Worm (Caenorhabditis elegans) whole organism, L3 larva: Measurements from ENCODE around the gene ufc-1.
A peak's percentile ranks its signal among the peaks of the same experiment; 100 is the strongest.

Source experiments
- ZK546.5 ChIP-seq: sonication (generic microtip); optimal IDR thresholded peaks from 2 replicates; lab custom pipeline; 2017; ENCODE audit warnings: missing biosample characterization, missing genetic modification characterization
- aly-2 ChIP-seq: fragments of 150-350 bp; optimal IDR thresholded peaks from 2 replicates; lab custom pipeline; 2014; ENCODE audit warnings: missing biosample characterization, missing genetic modification characterization
- ceh-16 ChIP-seq: sonication (generic microtip); optimal IDR thresholded peaks from 2 replicates; lab custom pipeline; 2017; ENCODE audit warnings: missing biosample characterization, missing genetic modification characterization
- ceh-9 ChIP-seq: sonication (generic microtip); optimal IDR thresholded peaks from 2 replicates; lab custom pipeline; 2018; ENCODE audit warnings: missing biosample characterization, missing genetic modification characterization
- daf-12 ChIP-seq: fragments of 150-350 bp; optimal IDR thresholded peaks from 2 replicates; lab custom pipeline; 2014; ENCODE audit warnings: missing biosample characterization, missing genetic modification reagents, missing genetic modification characterization
- egl-27 ChIP-seq: sonication (generic microtip); optimal IDR thresholded peaks from 4 replicates; lab custom pipeline; 2017; ENCODE audit warnings: missing biosample characterization, missing genetic modification reagents, missing genetic modification characterization
- egl-5 ChIP-seq: fragments of 150-350 bp; optimal IDR thresholded peaks from 2 replicates; lab custom pipeline; 2017; ENCODE audit warnings: missing biosample characterization, missing genetic modification reagents, missing genetic modification characterization, inconsistent platforms
- elt-2 ChIP-seq: sonication (generic microtip); optimal IDR thresholded peaks from 2 replicates; lab custom pipeline; 2016; ENCODE audit warnings: missing genetic modification reagents, mild to moderate bottlenecking, missing genetic modification characterization, missing compliant biosample characterization
- elt-3 ChIP-seq, 3 experiments: fragments of 150-350 bp in 1 of 3; sonication (generic microtip) in 2 of 3; optimal IDR thresholded peaks; 2 replicates in 2 of 3; 4 replicates in 1 of 3; lab custom pipeline; 2014 to 2017; ENCODE audit warnings: missing biosample characterization in 3 of 3, missing genetic modification characterization in 3 of 3
- eor-1 ChIP-seq, 2 experiments: fragments of 150-350 bp; optimal IDR thresholded peaks; 2 replicates each; lab custom pipeline; 2014 to 2018; ENCODE audit warnings: missing biosample characterization in 2 of 2, missing genetic modification characterization in 2 of 2
- fkh-10 ChIP-seq: sonication (generic microtip); optimal IDR thresholded peaks from 2 replicates; lab custom pipeline; 2017; ENCODE audit warnings: missing biosample characterization, missing genetic modification reagents, missing genetic modification characterization
- fkh-2 ChIP-seq: fragments of 150-350 bp; optimal IDR thresholded peaks from 2 replicates; lab custom pipeline; 2014; ENCODE audit warnings: missing biosample characterization, missing genetic modification reagents, missing genetic modification characterization
- hmg-11 ChIP-seq: sonication (generic microtip); optimal IDR thresholded peaks from 2 replicates; lab custom pipeline; 2016; ENCODE audit warnings: missing genetic modification characterization, missing compliant biosample characterization
- jun-1 ChIP-seq: fragments of 150-350 bp; optimal IDR thresholded peaks from 2 replicates; lab custom pipeline; 2014; ENCODE audit warnings: missing biosample characterization, missing genetic modification reagents, missing genetic modification characterization
- lin-15B ChIP-seq: fragments of 150-350 bp; optimal IDR thresholded peaks from 2 replicates; lab custom pipeline; 2014; ENCODE audit warnings: missing biosample characterization, missing genetic modification characterization
- lin-39 ChIP-seq: fragments of 150-350 bp; optimal IDR thresholded peaks from 2 replicates; lab custom pipeline; 2018; ENCODE audit warnings: missing biosample characterization, missing genetic modification reagents, missing genetic modification characterization
- lsy-12 ChIP-seq: sonication (generic microtip); optimal IDR thresholded peaks from 2 replicates; lab custom pipeline; 2016; ENCODE audit warnings: mild to moderate bottlenecking, missing genetic modification characterization, missing compliant biosample characterization
- nhr-11 ChIP-seq: fragments of 150-350 bp; optimal IDR thresholded peaks from 2 replicates; lab custom pipeline; 2014; ENCODE audit warnings: missing biosample characterization, missing genetic modification characterization
- nhr-12 ChIP-seq: fragments of 150-350 bp; optimal IDR thresholded peaks from 2 replicates; lab custom pipeline; 2014; ENCODE audit warnings: missing biosample characterization, missing genetic modification characterization
- nhr-23 ChIP-seq: fragments of 150-350 bp; optimal IDR thresholded peaks from 2 replicates; lab custom pipeline; 2014; ENCODE audit warnings: missing biosample characterization, missing genetic modification reagents, missing genetic modification characterization
- nhr-28 ChIP-seq: fragments of 150-350 bp; optimal IDR thresholded peaks from 2 replicates; lab custom pipeline; 2014; ENCODE audit warnings: missing biosample characterization, missing genetic modification characterization
- nhr-43 ChIP-seq: sonication (generic microtip); optimal IDR thresholded peaks from 2 replicates; lab custom pipeline; 2016; ENCODE audit warnings: mild to moderate bottlenecking, missing genetic modification characterization, missing compliant biosample characterization; ENCODE audit not compliant: poor library complexity, severe bottlenecking
- nhr-77 ChIP-seq: fragments of 150-350 bp; optimal IDR thresholded peaks from 2 replicates; lab custom pipeline; 2014; ENCODE audit warnings: missing biosample characterization, missing genetic modification characterization
- pha-4 ChIP-seq: fragments of 150-350 bp; optimal IDR thresholded peaks from 2 replicates; lab custom pipeline; 2014; ENCODE audit warnings: missing biosample characterization, missing genetic modification reagents, missing genetic modification characterization
- pqm-1 ChIP-seq: fragments of 150-350 bp; optimal IDR thresholded peaks from 2 replicates; lab custom pipeline; 2017; ENCODE audit warnings: missing biosample characterization, missing genetic modification characterization, inconsistent platforms
- snpc-4 ChIP-seq: fragments of 150-350 bp; optimal IDR thresholded peaks from 2 replicates; lab custom pipeline; 2014; ENCODE audit warnings: missing biosample characterization, missing genetic modification characterization
- tbx-2 ChIP-seq: sonication (generic microtip); optimal IDR thresholded peaks from 2 replicates; lab custom pipeline; 2016; ENCODE audit warnings: mild to moderate bottlenecking, missing genetic modification characterization, missing compliant biosample characterization
- unc-62 ChIP-seq: fragments of 150-350 bp; sonication (generic microtip); optimal IDR thresholded peaks from 4 replicates; lab custom pipeline; 2014; ENCODE audit warnings: missing biosample characterization, missing genetic modification reagents, missing genetic modification characterization
- ztf-11 ChIP-seq: fragments of 150-350 bp; optimal IDR thresholded peaks from 2 replicates; lab custom pipeline; 2014; ENCODE audit warnings: missing biosample characterization, missing genetic modification characterization

Gene ufc-1

ce11 chrIII:9315180-9315579 is 16.1 kb upstream of the ufc-1 start:
- no peak for TF ChIP-seq tbx-2 (tag; lab: Kevin White, UChicago)
- no peak for TF ChIP-seq pha-4
- TF ChIP-seq nhr-11 = no peak
- TF ChIP-seq elt-2 = peak; percentile 67
- TF ChIP-seq ZK546.5 (tag; lab: Kevin White, UChicago) = no peak
- peak; percentile 24 for TF ChIP-seq pqm-1 (tag; lab: Kevin White, UChicago)
- no peak for TF ChIP-seq lin-39 (tag; lab: Kevin White, UChicago)
- TF ChIP-seq lin-15B = no peak

ce11 chrIII:9317601-9318000 is 13.7 kb upstream of the ufc-1 start:
- TF ChIP-seq aly-2 (tag; lab: Kevin White, UChicago) = no peak
- TF ChIP-seq elt-2 = peak; percentile 70

DNA sequence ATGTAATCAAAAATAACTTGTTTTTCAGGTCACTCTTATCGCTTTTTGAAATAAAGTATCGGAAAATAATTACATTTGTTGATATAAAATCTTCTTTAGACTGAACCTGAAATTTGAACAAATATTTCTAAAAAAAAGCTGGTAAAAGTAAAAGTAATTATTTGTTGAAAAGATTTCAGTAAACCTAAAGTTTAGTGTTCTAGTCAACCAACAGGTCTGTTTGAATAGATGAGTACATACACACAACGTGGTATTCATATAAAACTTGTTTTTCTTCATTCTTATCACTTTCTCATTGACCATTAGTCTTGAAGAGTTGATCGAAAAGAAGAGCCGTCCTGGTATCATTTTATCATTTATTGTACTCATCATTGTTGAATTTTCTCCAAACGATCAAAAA is 11.7 kb upstream of the ufc-1 start, which contains the start of gene C40H1.9:
C40H1.9 (plus strand) TSS at position 301 of the 400 bp plus-strand sequence.
- TF ChIP-seq pha-4 (peak; percentile 16), aly-2 (tag; lab: Kevin White, UChicago) (no peak), lin-39 (tag; lab: Kevin White, UChicago) (no peak), hmg-11 (no peak), nhr-77 (no peak), nhr-43 (tag; lab: Kevin White, UChicago) (no peak)
- TF ChIP-seq, all 47 proteins: peak for 1

ce11 chrIII:9322010-9322409 is 9.3 kb upstream of the ufc-1 start, which contains the start of gene cpb-1:
Gene cpb-1, plus strand, starts transcription at chrIII:9322310.
- no peak for TF ChIP-seq tbx-2 (tag; lab: Kevin White, UChicago)
- TF ChIP-seq ceh-16 = no peak
- TF ChIP-seq nhr-12 (tag; lab: Kevin White, UChicago) = no peak
- no peak for TF ChIP-seq daf-12 (tag; lab: Kevin White, UChicago)
- TF ChIP-seq ceh-9 (tag; lab: Kevin White, UChicago) = no peak
- no peak for TF ChIP-seq jun-1 (tag; lab: Kevin White, UChicago)
- TF ChIP-seq nhr-23 (tag; lab: Kevin White, UChicago) = no peak
- no peak for TF ChIP-seq nhr-28 (tag; lab: Kevin White, UChicago)
- TF ChIP-seq unc-62 (GFP tag; lab: Kevin White, UChicago) = no peak
- no peak for TF ChIP-seq egl-5
- no peak for TF ChIP-seq elt-2
- TF ChIP-seq ZK546.5 (tag; lab: Kevin White, UChicago) = no peak

- TF ChIP-seq elt-2 = peak; percentile 34
- no peak for TF ChIP-seq lin-39 (tag; lab: Kevin White, UChicago)
These were observed 6.6 kb upstream of the ufc-1 start, which contains the start of gene C40H1.7 for ce11 chrIII:9324724-9325123. Gene C40H1.7, plus strand, starts transcription at chrIII:9325024.

DNA sequence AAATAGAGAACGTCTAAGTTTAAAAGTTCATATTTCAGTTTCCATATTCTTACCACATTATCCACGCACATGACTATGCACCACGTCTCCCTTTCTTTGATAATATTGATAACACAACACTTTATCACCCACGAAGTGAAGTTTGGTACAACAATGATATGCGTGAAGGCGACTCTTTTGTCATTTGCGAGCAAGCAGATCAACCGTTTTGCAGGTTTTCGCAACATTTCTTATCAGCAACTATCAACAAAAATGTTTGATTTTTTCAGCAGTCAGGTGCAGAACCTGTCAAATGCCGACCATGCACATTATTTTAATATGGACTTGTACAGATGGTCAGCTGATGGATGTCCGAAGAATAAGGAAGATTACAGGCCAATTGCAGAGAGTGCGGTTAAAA is 4.8 kb upstream of the ufc-1 start:
- TF ChIP-seq jun-1 (tag; lab: Kevin White, UChicago) = peak; percentile 47
- TF ChIP-seq pha-4 = peak; percentile 42
- peak; percentile 99 for TF ChIP-seq elt-2
- peak; percentile 99 for TF ChIP-seq pqm-1 (tag; lab: Kevin White, UChicago)
- no peak for TF ChIP-seq lin-39 (tag; lab: Kevin White, UChicago)

- TF ChIP-seq lsy-12 (no peak), eor-1 (tag; optimal IDR thresholded peaks at IDR 0.05; lab: Kevin White, UChicago) (no peak), elt-3 (tag; optimal IDR thresholded peaks at IDR 0.05; lab: Kevin White, UChicago) (no peak), egl-27 (tag; lab: Kevin White, UChicago) (no peak), daf-12 (tag; lab: Kevin White, UChicago) (no peak), egl-5 (no peak), elt-2 (no peak), lin-15B (no peak), tbx-2 (tag; lab: Kevin White, UChicago) (no peak), ZK546.5 (tag; lab: Kevin White, UChicago) (no peak), jun-1 (tag; lab: Kevin White, UChicago) (no peak), unc-62 (GFP tag; lab: Kevin White, UChicago) (no peak), fkh-10 (GFP tag; lab: Kevin White, UChicago) (no peak), ceh-16 (no peak), fkh-2 (tag; lab: Kevin White, UChicago) (no peak), nhr-23 (tag; lab: Kevin White, UChicago) (no peak), snpc-4 (tag; lab: Kevin White, UChicago) (no peak), pqm-1 (tag; lab: Kevin White, UChicago) (no peak), nhr-43 (tag; lab: Kevin White, UChicago) (no peak), ztf-11 (tag; lab: Kevin White, UChicago) (no peak)
- TF ChIP-seq, all 47 proteins: peak for 0
These were observed 3.4 kb upstream of the ufc-1 start for ce11 chrIII:9327910-9328309.
